Worm (Caenorhabditis elegans) whole organism, early embryonic: ENCODE data around the gene sqv-1.

Experiments used
- ama-1 ChIP-seq: fragments of 150-350 bp; optimal IDR thresholded peaks from 2 replicates; lab custom pipeline; 2014
- ceh-13 ChIP-seq: fragments of 200-800 bp; sonication (Bioruptor generic); optimal IDR thresholded peaks from 2 replicates; lab custom pipeline; 2018; ENCODE audit warnings: mild to moderate bottlenecking, missing genetic modification characterization, missing compliant biosample characterization
- flt-1 ChIP-seq: fragments of 200-800 bp; sonication (Bioruptor generic); IDR thresholded peaks from 2 replicates; pipeline ENCODE4 v1.3.6; 2022; ENCODE audit warnings: missing genetic modification characterization, missing compliant biosample characterization
- hnd-1 ChIP-seq: sonication (generic microtip); optimal IDR thresholded peaks from 2 replicates; lab custom pipeline; 2016; ENCODE audit warnings: missing genetic modification characterization, missing compliant biosample characterization
- sea-1 ChIP-seq: fragments of 200-800 bp; sonication (Bioruptor generic); conservative IDR thresholded peaks from 2 replicates; pipeline ENCODE4 v1.3.6; 2022; ENCODE audit warnings: missing genetic modification characterization, missing compliant biosample characterization

DNA sequence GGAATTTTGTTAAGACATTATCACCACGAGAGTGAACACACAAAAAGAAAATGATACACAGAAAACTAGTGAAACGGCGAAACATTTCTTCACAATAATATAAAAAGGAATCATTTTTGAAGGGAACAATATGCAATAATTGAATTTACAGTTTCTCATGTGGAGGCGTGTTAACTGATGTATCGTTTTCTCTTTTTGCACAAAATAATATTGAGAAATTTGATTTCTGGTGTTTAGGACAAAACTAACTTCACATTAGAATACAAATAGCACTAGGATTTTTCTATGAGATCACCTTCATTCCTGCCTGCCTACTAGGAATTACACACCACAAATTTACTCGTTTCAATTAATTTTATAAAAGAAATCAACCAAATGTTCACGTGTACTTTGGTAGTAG is 2.4 kb upstream of the sqv-1 start, which contains the start of gene D2096.13:
- TF ChIP-seq ceh-13 (GFP tag; lab: Kevin White, UChicago) (no peak), sea-1 (no peak), ama-1 (lab: Kevin White, UChicago) (no peak), flt-1 (GFP tag; lab: Robert Waterston, UW) (no peak), hnd-1 (tag; lab: Kevin White, UChicago) (no peak)
